Worm (Caenorhabditis elegans) whole organism, young adult: ENCODE data around the gene ric-8.

ENCODE experiments used
- B0019.2 ChIP-seq: fragments of 200-800 bp; sonication (Bioruptor generic); conservative IDR thresholded peaks from 2 replicates; pipeline ENCODE4 v1.3.6; 2022; ENCODE audit warnings: missing genetic modification reagents, missing genetic modification characterization, missing compliant biosample characterization
- B0261.1 ChIP-seq: sonication (generic microtip); optimal IDR thresholded peaks from 2 replicates; lab custom pipeline; 2016; ENCODE audit warnings: mild to moderate bottlenecking, missing genetic modification characterization, moderate library complexity, missing compliant biosample characterization
- C17E4.6 ChIP-seq: fragments of 200-800 bp; sonication (Bioruptor generic); IDR thresholded peaks from 2 replicates; pipeline ENCODE4 v1.3.6; 2022; ENCODE audit warnings: missing genetic modification reagents, missing genetic modification characterization, missing compliant biosample characterization
- F22D6.2 ChIP-seq: sonication (generic microtip); optimal IDR thresholded peaks from 2 replicates; lab custom pipeline; 2016; ENCODE audit warnings: mild to moderate bottlenecking, missing genetic modification characterization, missing compliant biosample characterization
- F37B4.10 ChIP-seq: fragments of 200-800 bp; sonication (Bioruptor generic); IDR thresholded peaks from 2 replicates; pipeline ENCODE4 v1.3.6; 2022; ENCODE audit warnings: missing genetic modification characterization, missing compliant biosample characterization
- F55B11.4 ChIP-seq: sonication (generic microtip); optimal IDR thresholded peaks from 2 replicates; lab custom pipeline; 2016; ENCODE audit warnings: missing compliant biosample characterization, missing genetic modification characterization, borderline replicate concordance; ENCODE audit not compliant: insufficient read depth
- K11D2.4 ChIP-seq: fragments of 200-800 bp; sonication (Bioruptor generic); IDR thresholded peaks from 2 replicates; pipeline ENCODE4 v1.3.6; 2022; ENCODE audit warnings: missing genetic modification reagents, missing genetic modification characterization, missing compliant biosample characterization
- T07F8.4 ChIP-seq: sonication (generic microtip); optimal IDR thresholded peaks from 2 replicates; lab custom pipeline; 2016; ENCODE audit warnings: mild to moderate bottlenecking, missing genetic modification characterization, moderate library complexity, missing compliant biosample characterization
- Y53F4B.3 ChIP-seq: fragments of 200-800 bp; sonication (Bioruptor generic); IDR thresholded peaks from 2 replicates; pipeline ENCODE4 v1.3.6; 2022; ENCODE audit warnings: missing genetic modification reagents, missing genetic modification characterization, missing compliant biosample characterization
- Y95B8A.8 ChIP-seq: fragments of 200-800 bp; sonication (Bioruptor generic); IDR thresholded peaks from 2 replicates; pipeline ENCODE4 v1.3.6; 2022; ENCODE audit warnings: missing genetic modification reagents, missing genetic modification characterization, missing compliant biosample characterization
- akir-1 ChIP-seq: fragments of 200-800 bp; sonication (Bioruptor generic); optimal IDR thresholded peaks from 2 replicates; lab custom pipeline; 2018; ENCODE audit warnings: mild to moderate bottlenecking, missing genetic modification characterization, moderate library complexity, missing compliant biosample characterization
- ama-1 ChIP-seq, 3 experiments: fragments of 150-350 bp in 1 of 3; sonication (generic microtip) in 2 of 3; optimal IDR thresholded peaks; 2 replicates each; lab custom pipeline; 2014 to 2018; ENCODE audit warnings: missing biosample characterization in 2 of 3, missing genetic modification characterization in 2 of 3, missing genetic modification reagents in 2 of 3
- attf-3 ChIP-seq: fragments of 200-800 bp; sonication (Bioruptor generic); conservative IDR thresholded peaks from 2 replicates; pipeline ENCODE4 v1.3.6; 2022; ENCODE audit warnings: missing genetic modification reagents, missing genetic modification characterization, missing compliant biosample characterization
- attf-6 ChIP-seq: fragments of 200-800 bp; sonication (Bioruptor generic); IDR thresholded peaks from 2 replicates; pipeline ENCODE4 v1.3.6; 2022; ENCODE audit warnings: missing genetic modification reagents, missing genetic modification characterization, missing compliant biosample characterization
- bed-1 ChIP-seq: fragments of 200-800 bp; sonication (Bioruptor generic); IDR thresholded peaks from 2 replicates; pipeline ENCODE4 v1.3.6; 2022; ENCODE audit warnings: missing genetic modification reagents, missing genetic modification characterization, missing compliant biosample characterization
- ceh-27 ChIP-seq: fragments of 200-800 bp; sonication (Bioruptor generic); optimal IDR thresholded peaks from 2 replicates; lab custom pipeline; 2018; ENCODE audit warnings: mild to moderate bottlenecking, missing genetic modification characterization, moderate library complexity, missing compliant biosample characterization
- ceh-58 ChIP-seq: fragments of 200-800 bp; sonication (Bioruptor generic); IDR thresholded peaks from 2 replicates; pipeline ENCODE4 v1.3.6; 2022; ENCODE audit warnings: missing genetic modification characterization, missing compliant biosample characterization
- chd-7 ChIP-seq: sonication (generic microtip); optimal IDR thresholded peaks from 2 replicates; lab custom pipeline; 2016; ENCODE audit warnings: mild to moderate bottlenecking, missing genetic modification characterization, moderate library complexity, missing compliant biosample characterization
- die-1 ChIP-seq: sonication (generic microtip); optimal IDR thresholded peaks from 2 replicates; lab custom pipeline; 2016; ENCODE audit warnings: missing genotype, mild to moderate bottlenecking, missing genetic modification characterization, missing compliant biosample characterization
- dox-1 ChIP-seq: fragments of 200-800 bp; sonication (Bioruptor generic); IDR thresholded peaks from 2 replicates; pipeline ENCODE4 v1.3.6; 2022; ENCODE audit warnings: missing genetic modification reagents, missing genetic modification characterization, missing compliant biosample characterization
- egl-18 ChIP-seq: fragments of 200-800 bp; sonication (Bioruptor generic); IDR thresholded peaks from 2 replicates; pipeline ENCODE4 v1.3.6; 2022; ENCODE audit warnings: missing genetic modification reagents, missing genetic modification characterization, missing compliant biosample characterization
- egl-44 ChIP-seq: fragments of 200-800 bp; sonication (Bioruptor generic); IDR thresholded peaks from 2 replicates; pipeline ENCODE4 v1.3.6; 2022; ENCODE audit warnings: missing genetic modification reagents, missing genetic modification characterization, missing compliant biosample characterization
- ets-4 ChIP-seq: fragments of 200-800 bp; sonication (Bioruptor generic); optimal IDR thresholded peaks from 2 replicates; lab custom pipeline; 2018; ENCODE audit warnings: mild to moderate bottlenecking, missing genetic modification characterization, missing compliant biosample characterization
- fkh-3 ChIP-seq: sonication (generic microtip); optimal IDR thresholded peaks from 2 replicates; lab custom pipeline; 2016; ENCODE audit warnings: mild to moderate bottlenecking, missing genetic modification characterization, missing compliant biosample characterization
- him-1 ChIP-seq: sonication (generic microtip); optimal IDR thresholded peaks from 2 replicates; lab custom pipeline; 2016; ENCODE audit warnings: missing genotype, missing genetic modification reagents, missing genetic modification characterization, missing compliant biosample characterization
- hmg-1.2 ChIP-seq: fragments of 200-800 bp; sonication (Bioruptor generic); IDR thresholded peaks from 2 replicates; pipeline ENCODE4 v1.3.6; 2022; ENCODE audit warnings: missing genetic modification reagents, missing genetic modification characterization, missing compliant biosample characterization
- lin-40 ChIP-seq: sonication (generic microtip); optimal IDR thresholded peaks from 2 replicates; lab custom pipeline; 2016; ENCODE audit warnings: missing genetic modification characterization, mild to moderate bottlenecking, missing compliant biosample characterization, missing genotype, missing genetic modification reagents
- lin-54 ChIP-seq: fragments of 200-800 bp; sonication (Bioruptor generic); optimal IDR thresholded peaks from 2 replicates; lab custom pipeline; 2018; ENCODE audit warnings: mild to moderate bottlenecking, missing genetic modification characterization, missing compliant biosample characterization
- madf-10 ChIP-seq: sonication (generic microtip); optimal IDR thresholded peaks from 2 replicates; lab custom pipeline; 2016; ENCODE audit warnings: mild to moderate bottlenecking, missing genetic modification characterization, missing compliant biosample characterization
- madf-3 ChIP-seq: fragments of 200-800 bp; sonication (Bioruptor generic); IDR thresholded peaks from 2 replicates; pipeline ENCODE4 v1.3.6; 2022; ENCODE audit warnings: missing genetic modification reagents, missing genetic modification characterization, missing compliant biosample characterization
- madf-6 ChIP-seq: fragments of 200-800 bp; sonication (Bioruptor generic); IDR thresholded peaks from 2 replicates; pipeline ENCODE4 v1.3.6; 2022; ENCODE audit warnings: missing genetic modification reagents, missing genetic modification characterization, missing compliant biosample characterization
- mel-28 ChIP-seq: sonication (generic microtip); optimal IDR thresholded peaks from 2 replicates; lab custom pipeline; 2016; ENCODE audit warnings: borderline replicate concordance, mild to moderate bottlenecking, missing genetic modification characterization, missing compliant biosample characterization
- nfya-1 ChIP-seq: sonication (generic microtip); optimal IDR thresholded peaks from 2 replicates; lab custom pipeline; 2017; ENCODE audit warnings: antibody characterized with exemption, missing compliant biosample characterization, missing genetic modification characterization, borderline replicate concordance; ENCODE audit not compliant: insufficient read depth
- nfya-2 ChIP-seq: fragments of 200-800 bp; sonication (Bioruptor generic); IDR thresholded peaks from 2 replicates; pipeline ENCODE4 v1.3.6; 2022; ENCODE audit warnings: missing genetic modification reagents, missing genetic modification characterization, missing compliant biosample characterization
- nfyb-1 ChIP-seq: fragments of 200-800 bp; sonication (Bioruptor generic); IDR thresholded peaks from 2 replicates; pipeline ENCODE4 v1.3.6; 2022; ENCODE audit warnings: missing genetic modification reagents, missing genetic modification characterization, missing compliant biosample characterization
- nhr-80 ChIP-seq: sonication (generic microtip); optimal IDR thresholded peaks from 2 replicates; lab custom pipeline; 2016; ENCODE audit warnings: missing genetic modification characterization, missing compliant biosample characterization
- rpc-1 ChIP-seq, 2 experiments: fragments of 150-350 bp in 1 of 2; sonication (generic microtip) in 1 of 2; optimal IDR thresholded peaks; 2 replicates each; lab custom pipeline; 2014 to 2018; ENCODE audit warnings: missing biosample characterization in 1 of 2, missing genetic modification characterization in 1 of 2, missing genetic modification reagents in 1 of 2, missing genotype in 1 of 2
- sea-2 ChIP-seq: fragments of 200-800 bp; sonication (Bioruptor generic); IDR thresholded peaks from 2 replicates; pipeline ENCODE4 v1.3.6; 2022; ENCODE audit warnings: missing genetic modification characterization, missing compliant biosample characterization
- snpc-1.3 ChIP-seq: sonication (generic microtip); optimal IDR thresholded peaks from 2 replicates; lab custom pipeline; 2017; ENCODE audit warnings: missing genetic modification characterization, mild to moderate bottlenecking, missing compliant biosample characterization, antibody characterized with exemption, moderate library complexity, missing genotype, missing genetic modification reagents; ENCODE audit not compliant: insufficient read depth
- tlf-1 ChIP-seq: fragments of 200-800 bp; sonication (Bioruptor generic); optimal IDR thresholded peaks from 2 replicates; lab custom pipeline; 2018; ENCODE audit warnings: mild to moderate bottlenecking, missing genetic modification characterization, missing compliant biosample characterization
- unc-130 ChIP-seq: sonication (generic microtip); optimal IDR thresholded peaks from 2 replicates; lab custom pipeline; 2016; ENCODE audit warnings: missing genetic modification reagents, missing genetic modification characterization, missing compliant biosample characterization
- xnd-1 ChIP-seq: sonication (generic microtip); optimal IDR thresholded peaks from 2 replicates; lab custom pipeline; 2016; ENCODE audit warnings: missing genotype, missing genetic modification reagents, missing genetic modification characterization, missing compliant biosample characterization
- ztf-18 ChIP-seq: sonication (generic microtip); optimal IDR thresholded peaks from 2 replicates; lab custom pipeline; 2016; ENCODE audit warnings: missing genotype, mild to moderate bottlenecking, missing genetic modification characterization, missing compliant biosample characterization
- ztf-26 ChIP-seq: sonication (generic microtip); optimal IDR thresholded peaks from 2 replicates; lab custom pipeline; 2017; ENCODE audit warnings: missing genetic modification characterization, missing compliant biosample characterization
- ztf-3 ChIP-seq: fragments of 200-800 bp; sonication (Bioruptor generic); optimal IDR thresholded peaks from 2 replicates; lab custom pipeline; 2018; ENCODE audit warnings: mild to moderate bottlenecking, missing genetic modification characterization, missing compliant biosample characterization

Gene ric-8

ce11 chrIV:2642054-2642453 is 719 bp upstream of the ric-8 start:
- TF ChIP-seq B0261.1 (tag; lab: Kevin White, UChicago) (no peak), madf-6 (GFP tag; lab: Robert Waterston, UW) (peak; percentile 43; the same call in 1 of the 2 replicates), nhr-80 (no peak), attf-3 (GFP tag; lab: Robert Waterston, UW) (peak; percentile 77), lin-54 (GFP tag; lab: Kevin White, UChicago) (peak; percentile 41), egl-18 (GFP tag; lab: Robert Waterston, UW) (no peak)

DNA sequence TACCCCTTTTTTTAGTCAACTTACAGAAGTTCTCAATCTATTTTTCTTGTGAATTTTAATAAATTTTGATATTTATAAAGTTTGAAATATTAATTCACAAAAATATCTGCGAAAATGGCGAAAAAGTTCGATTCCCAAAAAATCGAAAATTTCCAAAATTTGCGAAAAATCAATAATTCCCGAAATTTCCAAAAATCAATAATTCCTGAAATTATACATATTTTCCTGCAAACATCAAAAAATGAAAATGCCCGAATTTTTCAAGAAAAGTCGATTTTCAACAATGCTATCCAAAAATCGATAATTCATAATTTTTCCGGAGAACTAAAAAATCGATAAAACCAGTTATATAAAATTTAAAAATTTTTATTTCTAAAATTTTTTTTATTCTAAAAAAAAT is 7.3 kb downstream of the ric-8 start:
- TF ChIP-seq him-1 (tag; lab: Kevin White, UChicago) (peak; percentile 17), ceh-58 (GFP tag; lab: Robert Waterston, UW) (no peak)

DNA sequence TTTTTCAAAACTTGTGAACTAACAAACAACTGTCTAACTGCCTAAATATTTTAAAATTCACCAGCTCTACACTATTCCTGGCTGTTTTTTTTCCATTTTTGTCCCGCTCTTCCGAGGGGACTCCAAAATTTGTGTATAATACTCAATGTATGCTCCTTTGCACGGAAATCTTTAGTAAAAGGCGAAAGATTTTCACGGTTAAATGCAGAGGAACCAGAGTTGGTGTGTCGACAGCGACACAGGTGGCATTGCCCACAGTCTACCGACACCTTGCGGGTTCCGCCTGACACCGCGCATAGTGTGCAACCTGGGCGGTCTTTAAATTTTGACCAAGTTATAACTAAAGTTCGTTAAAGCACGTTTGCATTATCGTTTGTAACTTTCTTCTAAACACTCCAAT is 12.2 kb downstream of the ric-8 start:
- TF ChIP-seq hmg-1.2 (GFP tag; lab: Robert Waterston, UW): peak; percentile 92
- 0 out of 2 replicates have a peak, but pooled peaks have one; percentile 11 for TF ChIP-seq Y95B8A.8 (GFP tag; lab: Robert Waterston, UW)
- peak; percentile 72 for TF ChIP-seq attf-3 (GFP tag; lab: Robert Waterston, UW)
- peak; percentile 44; the same call in 1 of the 2 replicates for TF ChIP-seq B0019.2 (GFP tag; lab: Robert Waterston, UW)
- peak; percentile 60 for TF ChIP-seq snpc-1.3 (tag; lab: Kevin White, UChicago)
- no peak for TF ChIP-seq ztf-26 (tag; lab: Kevin White, UChicago)
- peak; percentile 1 for TF ChIP-seq tlf-1 (GFP tag; lab: Kevin White, UChicago)
- no peak for TF ChIP-seq bed-1 (GFP tag; lab: Robert Waterston, UW)
- TF ChIP-seq lin-40 (tag; lab: Kevin White, UChicago): no peak
- no peak for TF ChIP-seq fkh-3 (tag; lab: Kevin White, UChicago)
- peak; percentile 87 for TF ChIP-seq dox-1
- TF ChIP-seq ztf-18 (tag; lab: Kevin White, UChicago): peak; percentile 84
- no peak for TF ChIP-seq nfyb-1 (GFP tag; lab: Robert Waterston, UW)
- no peak for TF ChIP-seq egl-18 (GFP tag; lab: Robert Waterston, UW)
- TF ChIP-seq C17E4.6 (GFP tag; lab: Robert Waterston, UW): no peak
- TF ChIP-seq xnd-1: peak; percentile 37
- TF ChIP-seq F22D6.2 (tag; lab: Kevin White, UChicago): no peak
- TF ChIP-seq F37B4.10 (GFP tag; lab: Robert Waterston, UW): no peak
- TF ChIP-seq chd-7 (tag; lab: Kevin White, UChicago): no peak
- no peak for TF ChIP-seq nfya-2 (GFP tag; lab: Robert Waterston, UW)
- TF ChIP-seq rpc-1 (optimal IDR thresholded peaks at IDR 0.05; lab: Kevin White, UChicago): no peak
- TF ChIP-seq rpc-1 (tag; optimal IDR thresholded peaks at IDR 0.05; lab: Kevin White, UChicago): peak; percentile 4
- TF ChIP-seq F55B11.4 (tag; lab: Kevin White, UChicago): no peak
- TF ChIP-seq ets-4 (GFP tag; lab: Kevin White, UChicago): no peak
- no peak for TF ChIP-seq ceh-58 (GFP tag; lab: Robert Waterston, UW)
- no peak for TF ChIP-seq Y53F4B.3 (GFP tag; lab: Robert Waterston, UW)
- TF ChIP-seq mel-28 (tag; lab: Kevin White, UChicago): no peak
- no peak for TF ChIP-seq nfya-1 (tag; lab: Kevin White, UChicago)
- TF ChIP-seq sea-2: no peak
- no peak for TF ChIP-seq die-1 (tag; lab: Kevin White, UChicago)
- TF ChIP-seq attf-6: peak; percentile 80
- TF ChIP-seq akir-1 (GFP tag; lab: Kevin White, UChicago): no peak
- TF ChIP-seq ceh-27 (GFP tag; lab: Kevin White, UChicago): no peak
- no peak for TF ChIP-seq madf-10 (tag; lab: Kevin White, UChicago)
- TF ChIP-seq egl-44: no peak
- TF ChIP-seq K11D2.4 (GFP tag; lab: Robert Waterston, UW): no peak
- TF ChIP-seq ztf-3: no peak
- no peak for TF ChIP-seq madf-3 (GFP tag; lab: Robert Waterston, UW)
- no peak for TF ChIP-seq T07F8.4 (tag; lab: Kevin White, UChicago)
- TF ChIP-seq unc-130: no peak
- TF ChIP-seq ama-1 (optimal IDR thresholded peaks at IDR 0.05; lab: Kevin White, UChicago): no peak
- TF ChIP-seq ama-1 (GFP tag; optimal IDR thresholded peaks at IDR 0.05; lab: Kevin White, UChicago): no peak
